Worm (Caenorhabditis elegans): ENCODE data around the gene C30B5.17.

The C30B5.17 gene

ce11 chrII:6226995-6227394 is 24.2 kb upstream of the C30B5.17 start, which contains the start of gene srsy-2:
TSS of gene srsy-2 (minus strand) at chrII:6227095.
- TF ChIP-seq dmd-4 (tag; optimal IDR thresholded peaks at IDR 0.05), result no peak
- TF ChIP-seq sma-9 (GFP tag; optimal IDR thresholded peaks at IDR 0.05), result peak; percentile 8
- TF ChIP-seq sma-9 (tag; optimal IDR thresholded peaks at IDR 0.05), result no peak
- TF ChIP-seq lin-39 (tag; optimal IDR thresholded peaks at IDR 0.05), result no peak
- TF ChIP-seq ceh-82 (tag; optimal IDR thresholded peaks at IDR 0.05), result no peak
- no peak for TF ChIP-seq ceh-16 (tag; optimal IDR thresholded peaks at IDR 0.05)
- peak; percentile 67 for TF ChIP-seq unc-55 (GFP tag; optimal IDR thresholded peaks at IDR 0.05)
- peak; percentile 1 for TF ChIP-seq mab-5 (tag; optimal IDR thresholded peaks at IDR 0.05)
- TF ChIP-seq blmp-1 (tag; optimal IDR thresholded peaks at IDR 0.05; ENCODE audit: insufficient read depth), result no peak

ce11 chrII:6223755-6224154 is 20.9 kb upstream of the C30B5.17 start:
- no peak for TF ChIP-seq elt-1 (tag; optimal IDR thresholded peaks at IDR 0.05)
- no peak for TF ChIP-seq blmp-1 (tag; optimal IDR thresholded peaks at IDR 0.05; ENCODE audit: insufficient read depth)

ce11 chrII:6222558-6222957 is 19.7 kb upstream of the C30B5.17 start, which contains the start of gene C30B5.6:
TSS of gene C30B5.6 (minus strand) at chrII:6222658.
- TF ChIP-seq mdl-1 (tag; optimal IDR thresholded peaks at IDR 0.05) (no peak), nhr-25 (tag; optimal IDR thresholded peaks at IDR 0.05) (no peak), nhr-129 (tag; optimal IDR thresholded peaks at IDR 0.05) (no peak), nhr-10 (tag; optimal IDR thresholded peaks at IDR 0.05) (no peak), ztf-11 (tag; optimal IDR thresholded peaks at IDR 0.05) (no peak), ceh-82 (tag; optimal IDR thresholded peaks at IDR 0.05) (no peak), lin-13 (GFP tag; optimal IDR thresholded peaks at IDR 0.05) (no peak), elt-1 (tag; optimal IDR thresholded peaks at IDR 0.05) (no peak), nhr-11 (tag; optimal IDR thresholded peaks at IDR 0.05) (no peak), R02D3.7 (tag; optimal IDR thresholded peaks at IDR 0.05) (no peak), blmp-1 (tag; optimal IDR thresholded peaks at IDR 0.05; ENCODE audit: insufficient read depth) (no peak), ztf-1 (GFP tag; conservative IDR thresholded peaks at IDR 0.05) (no peak), ZK546.5 (tag; optimal IDR thresholded peaks at IDR 0.05) (no peak), unc-55 (GFP tag; optimal IDR thresholded peaks at IDR 0.05) (no peak), nhr-23 (tag; optimal IDR thresholded peaks at IDR 0.05) (no peak), nhr-12 (tag; optimal IDR thresholded peaks at IDR 0.05) (no peak)

- TF ChIP-seq lin-11 (tag; optimal IDR thresholded peaks at IDR 0.05), result no peak
- no peak for TF ChIP-seq lin-13 (GFP tag; optimal IDR thresholded peaks at IDR 0.05)
- no peak for TF ChIP-seq aly-2 (tag; optimal IDR thresholded peaks at IDR 0.05)
- TF ChIP-seq nhr-21 (tag; optimal IDR thresholded peaks at IDR 0.05), result no peak
- no peak for TF ChIP-seq sma-9 (GFP tag; optimal IDR thresholded peaks at IDR 0.05)
- TF ChIP-seq sma-9 (tag; optimal IDR thresholded peaks at IDR 0.05), result no peak
- TF ChIP-seq nhr-11 (tag; optimal IDR thresholded peaks at IDR 0.05), result no peak
- no peak for TF ChIP-seq peb-1 (tag; optimal IDR thresholded peaks at IDR 0.05)
- TF ChIP-seq gmeb-1 (tag; optimal IDR thresholded peaks at IDR 0.05), result no peak
- TF ChIP-seq nhr-77 (tag; optimal IDR thresholded peaks at IDR 0.05), result no peak
- TF ChIP-seq F13H6.1 (tag; optimal IDR thresholded peaks at IDR 0.05), result no peak
- no peak for TF ChIP-seq ZK546.5 (tag; optimal IDR thresholded peaks at IDR 0.05)
- no peak for TF ChIP-seq ama-1 (optimal IDR thresholded peaks at IDR 0.05)
- no peak for TF ChIP-seq unc-39 (tag; optimal IDR thresholded peaks at IDR 0.05)
- no peak for TF ChIP-seq lsy-2 (tag; optimal IDR thresholded peaks at IDR 0.05)
- TF ChIP-seq ztf-11 (tag; optimal IDR thresholded peaks at IDR 0.05), result no peak
Observed at ce11 chrII:6221470-6221869, 18.7 kb upstream of the C30B5.17 start.

ce11 chrII:6219346-6219745 is 16.5 kb upstream of the C30B5.17 start, which contains the start of gene mks-2:
TSS of gene mks-2 (minus strand) at chrII:6219446.
- no peak for TF ChIP-seq lin-13 (GFP tag; optimal IDR thresholded peaks at IDR 0.05)
- no peak for TF ChIP-seq alr-1 (tag; optimal IDR thresholded peaks at IDR 0.05)
- TF ChIP-seq ztf-11 (tag; optimal IDR thresholded peaks at IDR 0.05), result no peak
- TF ChIP-seq nhr-129 (tag; optimal IDR thresholded peaks at IDR 0.05), result no peak
- TF ChIP-seq sma-9 (GFP tag; optimal IDR thresholded peaks at IDR 0.05), result no peak
- no peak for TF ChIP-seq sma-9 (tag; optimal IDR thresholded peaks at IDR 0.05)
- TF ChIP-seq zag-1 (tag; optimal IDR thresholded peaks at IDR 0.05), result no peak
- TF ChIP-seq elt-3 (tag; optimal IDR thresholded peaks at IDR 0.05), result no peak
- TF ChIP-seq nhr-237 (tag; optimal IDR thresholded peaks at IDR 0.05), result no peak
- no peak for TF ChIP-seq mab-5 (tag; optimal IDR thresholded peaks at IDR 0.05)
- no peak for TF ChIP-seq R02D3.7 (tag; optimal IDR thresholded peaks at IDR 0.05)
- TF ChIP-seq nhr-23 (tag; optimal IDR thresholded peaks at IDR 0.05), result no peak
- TF ChIP-seq lin-39 (tag; optimal IDR thresholded peaks at IDR 0.05), result no peak
- TF ChIP-seq mbf-1 (tag; optimal IDR thresholded peaks at IDR 0.05), result no peak
- no peak for TF ChIP-seq lin-11 (tag; optimal IDR thresholded peaks at IDR 0.05)
- TF ChIP-seq sma-3 (GFP tag; optimal IDR thresholded peaks at IDR 0.05), result no peak
- no peak for TF ChIP-seq aly-2 (tag; optimal IDR thresholded peaks at IDR 0.05)
- no peak for TF ChIP-seq ztf-4 (tag; optimal IDR thresholded peaks at IDR 0.05)
- no peak for TF ChIP-seq unc-62 (GFP tag; optimal IDR thresholded peaks at IDR 0.05)
- TF ChIP-seq ama-1 (optimal IDR thresholded peaks at IDR 0.05), result no peak
